Worm (Caenorhabditis elegans): ENCODE measurements around the gene T24B8.4.
A peak's percentile ranks its signal among the peaks of the same experiment; 100 is the strongest.

T24B8.4 gene

ce11 chrII:9064437-9064836 lies 6.2 kb downstream of the T24B8.4 start (continued):
- peak; percentile 42 for TF ChIP-seq nhr-20 (tag; optimal IDR thresholded peaks at IDR 0.05)
- TF ChIP-seq tbx-2 (tag; optimal IDR thresholded peaks at IDR 0.05): no peak
- no peak for TF ChIP-seq elt-2 (tag; optimal IDR thresholded peaks at IDR 0.05)
- peak; percentile 35 for TF ChIP-seq snu-23 (GFP tag; optimal IDR thresholded peaks at IDR 0.05)
- no peak for TF ChIP-seq vab-15 (tag; optimal IDR thresholded peaks at IDR 0.05)
- TF ChIP-seq irx-1 (tag; optimal IDR thresholded peaks at IDR 0.05): no peak
- no peak for TF ChIP-seq ztf-11 (tag; optimal IDR thresholded peaks at IDR 0.05)
- no peak for TF ChIP-seq nhr-76 (tag; optimal IDR thresholded peaks at IDR 0.05)
- peak; percentile 65 for TF ChIP-seq lin-14 (GFP tag; optimal IDR thresholded peaks at IDR 0.05)
- TF ChIP-seq snpc-4 (tag; optimal IDR thresholded peaks at IDR 0.05): no peak
- TF ChIP-seq unc-30 (tag; optimal IDR thresholded peaks at IDR 0.05): no peak
- TF ChIP-seq dpl-1 (GFP tag; optimal IDR thresholded peaks at IDR 0.05): no peak
- no peak for TF ChIP-seq jun-1 (tag; optimal IDR thresholded peaks at IDR 0.05)
- TF ChIP-seq nhr-28 (tag; optimal IDR thresholded peaks at IDR 0.05): no peak
- no peak for TF ChIP-seq F16B12.6 (tag; optimal IDR thresholded peaks at IDR 0.05)
- TF ChIP-seq lsy-2 (tag; optimal IDR thresholded peaks at IDR 0.05): peak in 1 of 2 experiments; percentile 20
- no peak for TF ChIP-seq nhr-47 (tag; optimal IDR thresholded peaks at IDR 0.05)
- TF ChIP-seq lir-3 (tag; optimal IDR thresholded peaks at IDR 0.05; ENCODE audit: poor library complexity): no peak
- no peak for TF ChIP-seq unc-62 (GFP tag; optimal IDR thresholded peaks at IDR 0.05)
- no peak for TF ChIP-seq sptf-1 (tag; optimal IDR thresholded peaks at IDR 0.05)
- no peak for TF ChIP-seq sox-4 (tag; optimal IDR thresholded peaks at IDR 0.05)
- no peak for TF ChIP-seq skn-1 (tag; optimal IDR thresholded peaks at IDR 0.05)
- no peak for TF ChIP-seq hlh-17 (GFP tag; optimal IDR thresholded peaks at IDR 0.05; ENCODE audit: borderline replicate concordance)
- TF ChIP-seq nhr-84 (tag; optimal IDR thresholded peaks at IDR 0.05): no peak
- peak; percentile 26 for TF ChIP-seq rnt-1 (tag; optimal IDR thresholded peaks at IDR 0.05)
- no peak for TF ChIP-seq lin-15B (tag; optimal IDR thresholded peaks at IDR 0.05)
- no peak for TF ChIP-seq nhr-237 (tag; optimal IDR thresholded peaks at IDR 0.05)
- no peak for TF ChIP-seq ces-1 (GFP tag; optimal IDR thresholded peaks at IDR 0.05)
- TF ChIP-seq nhr-11 (tag; optimal IDR thresholded peaks at IDR 0.05): no peak
- TF ChIP-seq efl-1 (optimal IDR thresholded peaks at IDR 0.05): no peak
- peak in 1 of 2 experiments; percentile 28 for TF ChIP-seq efl-1 (GFP tag; optimal IDR thresholded peaks at IDR 0.05 in 1 of 2)
- TF ChIP-seq nhr-12 (tag; optimal IDR thresholded peaks at IDR 0.05): no peak
- TF ChIP-seq grh-1 (GFP tag; IDR thresholded peaks at IDR 0.05): no peak
- TF ChIP-seq mdl-1 (tag; optimal IDR thresholded peaks at IDR 0.05): peak in 1 of 2 experiments; percentile 7
- TF ChIP-seq mab-9 (GFP tag; IDR thresholded peaks at IDR 0.05): no peak
- no peak for TF ChIP-seq aly-2 (tag; optimal IDR thresholded peaks at IDR 0.05)
- TF ChIP-seq alr-1 (tag; optimal IDR thresholded peaks at IDR 0.05; ENCODE audit: borderline replicate concordance): no peak
- no peak for TF ChIP-seq sup-37 (GFP tag; optimal IDR thresholded peaks at IDR 0.05)
- TF ChIP-seq ceh-63 (GFP tag; optimal IDR thresholded peaks at IDR 0.05): no peak
- no peak for TF ChIP-seq unc-98 (GFP tag; IDR thresholded peaks at IDR 0.05)
- TF ChIP-seq nhr-85 (tag): peak; percentile 91
- no peak for TF ChIP-seq fkh-8 (tag; optimal IDR thresholded peaks at IDR 0.05)

ce11 chrII:9063350-9063749 lies 7.3 kb downstream of the T24B8.4 start:
- TF ChIP-seq tbx-2 (tag; optimal IDR thresholded peaks at IDR 0.05) (peak; percentile 13), ztf-11 (tag; optimal IDR thresholded peaks at IDR 0.05) (peak in 1 of 2 experiments; percentile 58), nhr-71 (tag; optimal IDR thresholded peaks at IDR 0.05) (peak; percentile 7), egl-27 (tag; optimal IDR thresholded peaks at IDR 0.05) (no peak), mef-2 (tag; optimal IDR thresholded peaks at IDR 0.05) (no peak)

All from whole organism, L1 larva.